Fruit fly (Drosophila melanogaster) whole organism, prepupa: ENCODE data around the gene CG18473.
A peak's percentile ranks its signal among the peaks of the same experiment; 100 is the strongest.

ENCODE experiments used
- CG10631 ChIP-seq: fragments of 200-800 bp; sonication (Bioruptor generic); optimal IDR thresholded peaks from 2 replicates; lab custom pipeline; 2016; ENCODE audit warnings: missing biosample characterization, missing genetic modification characterization
- CG10669 ChIP-seq: fragments of 200-800 bp; sonication (Bioruptor generic); optimal IDR thresholded peaks from 3 replicates; lab custom pipeline; 2018; ENCODE audit warnings: missing biosample characterization, mild to moderate bottlenecking, missing genetic modification characterization, moderate library complexity
- CG11294 ChIP-seq: fragments of 200-800 bp; sonication (Bioruptor generic); IDR thresholded peaks from 2 replicates; pipeline ENCODE4 v1.3.6; 2022; ENCODE audit warnings: missing biosample characterization, missing genetic modification characterization
- CG11762 ChIP-seq: fragments of 200-800 bp; sonication (Bioruptor generic); optimal IDR thresholded peaks from 3 replicates; lab custom pipeline; 2016; ENCODE audit warnings: missing biosample characterization, missing genetic modification characterization; ENCODE audit not compliant: insufficient read depth
- CG15336 ChIP-seq: fragments of 200-800 bp; sonication (Bioruptor generic); IDR thresholded peaks from 2 replicates; pipeline ENCODE4 v1.3.6; 2022; ENCODE audit warnings: missing biosample characterization, missing genetic modification characterization
- CG1621 ChIP-seq: fragments of 200-800 bp; sonication (Bioruptor generic); optimal IDR thresholded peaks from 3 replicates; lab custom pipeline; 2018; ENCODE audit warnings: missing biosample characterization, mild to moderate bottlenecking, missing genetic modification characterization
- CG3032 ChIP-seq: fragments of 200-800 bp; optimal IDR thresholded peaks from 2 replicates; lab custom pipeline; 2019; ENCODE audit warnings: missing biosample characterization, mild to moderate bottlenecking, missing genetic modification characterization, moderate library complexity
- CG31627 ChIP-seq: fragments of 200-800 bp; sonication (Bioruptor generic); optimal IDR thresholded peaks from 3 replicates; lab custom pipeline; 2016; ENCODE audit warnings: missing biosample characterization, missing genetic modification characterization
- CG32006 ChIP-seq: fragments of 200-800 bp; sonication (Bioruptor generic); optimal IDR thresholded peaks from 3 replicates; lab custom pipeline; 2017; ENCODE audit warnings: missing biosample characterization, mild to moderate bottlenecking, missing genetic modification characterization
- CG34406 ChIP-seq: fragments of 200-800 bp; sonication (Bioruptor generic); optimal IDR thresholded peaks from 3 replicates; lab custom pipeline; 2016; ENCODE audit warnings: missing biosample characterization, missing genetic modification characterization
- CG4318 ChIP-seq: fragments of 200-800 bp; sonication (Bioruptor generic); optimal IDR thresholded peaks from 3 replicates; lab custom pipeline; 2017; ENCODE audit warnings: missing biosample characterization, mild to moderate bottlenecking, missing genetic modification characterization
- CG6163 ChIP-seq: fragments of 200-800 bp; sonication (Bioruptor generic); IDR thresholded peaks from 3 replicates; pipeline ENCODE4 v1.3.6; 2022; ENCODE audit warnings: missing biosample characterization, missing genetic modification characterization
- CG6792 ChIP-seq: fragments of 200-800 bp; sonication (Bioruptor generic); optimal IDR thresholded peaks from 3 replicates; lab custom pipeline; 2016; ENCODE audit warnings: missing biosample characterization, missing genetic modification characterization
- CG8119 ChIP-seq: fragments of 200-800 bp; sonication (Bioruptor generic); IDR thresholded peaks from 3 replicates; pipeline ENCODE4 v1.3.6; 2022; ENCODE audit warnings: missing biosample characterization, missing genetic modification characterization
- CG8632 ChIP-seq: fragments of 200-800 bp; sonication (Bioruptor generic); optimal IDR thresholded peaks from 3 replicates; lab custom pipeline; 2016; ENCODE audit warnings: missing biosample characterization, missing genetic modification characterization
- CG9139 ChIP-seq: fragments of 200-800 bp; sonication (Bioruptor generic); optimal IDR thresholded peaks from 3 replicates; lab custom pipeline; 2017; ENCODE audit warnings: missing biosample characterization, mild to moderate bottlenecking, missing genetic modification characterization
- Eip78C ChIP-seq: fragments of 200-800 bp; sonication (Bioruptor generic); peaks from one replicate; lab custom pipeline; 2016; ENCODE audit warnings: missing biosample characterization, missing genetic modification characterization
- Eip93F ChIP-seq: fragments of 200-800 bp; sonication (Bioruptor generic); optimal IDR thresholded peaks from 2 replicates; lab custom pipeline; 2016; ENCODE audit warnings: missing biosample characterization, mild to moderate bottlenecking, missing genetic modification characterization
- Ets96B ChIP-seq: fragments of 200-800 bp; optimal IDR thresholded peaks from 2 replicates; lab custom pipeline; 2019; ENCODE audit warnings: missing biosample characterization, mild to moderate bottlenecking, missing genetic modification characterization, moderate library complexity
- Gug ChIP-seq: fragments of 200-800 bp; sonication (Bioruptor generic); IDR thresholded peaks from 2 replicates; pipeline ENCODE4 v1.3.6; 2022; ENCODE audit warnings: missing biosample characterization, missing genetic modification characterization
- Hr38 ChIP-seq: sonication (Bioruptor generic); optimal IDR thresholded peaks from 2 replicates; lab custom pipeline; 2016; ENCODE audit warnings: missing biosample characterization, missing genetic modification characterization
- Hr39 ChIP-seq: fragments of 200-800 bp; sonication (Bioruptor generic); optimal IDR thresholded peaks from 2 replicates; lab custom pipeline; 2016; ENCODE audit warnings: missing biosample characterization, missing genetic modification characterization
- Hr4 ChIP-seq: fragments of 200-800 bp; sonication (Bioruptor generic); optimal IDR thresholded peaks from 3 replicates; lab custom pipeline; 2016; ENCODE audit warnings: missing biosample characterization, missing genetic modification characterization
- Lpt ChIP-seq: fragments of 200-800 bp; sonication (Bioruptor generic); optimal IDR thresholded peaks from 3 replicates; lab custom pipeline; 2016; ENCODE audit warnings: missing biosample characterization, missing genetic modification characterization
- OdsH ChIP-seq: fragments of 200-800 bp; sonication (Bioruptor generic); optimal IDR thresholded peaks from 3 replicates; lab custom pipeline; 2016; ENCODE audit warnings: missing biosample characterization, missing genetic modification characterization
- Smox ChIP-seq: fragments of 200-800 bp; sonication (Bioruptor generic); optimal IDR thresholded peaks from 3 replicates; lab custom pipeline; 2016; ENCODE audit warnings: missing biosample characterization, missing genetic modification characterization
- Sox102F ChIP-seq: fragments of 200-800 bp; sonication (Bioruptor generic); optimal IDR thresholded peaks from 2 replicates; lab custom pipeline; 2016; ENCODE audit warnings: missing biosample characterization, mild to moderate bottlenecking, missing genetic modification characterization
- Sox14 ChIP-seq: fragments of 200-800 bp; sonication (Bioruptor generic); optimal IDR thresholded peaks from 3 replicates; lab custom pipeline; 2016; ENCODE audit warnings: missing biosample characterization, missing genetic modification characterization
- Sox15 ChIP-seq: fragments of 200-800 bp; sonication (Bioruptor generic); optimal IDR thresholded peaks from 3 replicates; lab custom pipeline; 2016; ENCODE audit warnings: missing biosample characterization, missing genetic modification characterization
- acj6 ChIP-seq: fragments of 200-800 bp; sonication (Bioruptor generic); optimal IDR thresholded peaks from 3 replicates; lab custom pipeline; 2016; ENCODE audit warnings: missing biosample characterization, missing genetic modification characterization
- cyc ChIP-seq: fragments of 200-800 bp; sonication (Bioruptor generic); optimal IDR thresholded peaks from 3 replicates; lab custom pipeline; 2016; ENCODE audit warnings: missing biosample characterization, missing genetic modification characterization
- dsx ChIP-seq: fragments of 200-800 bp; optimal IDR thresholded peaks from 3 replicates; lab custom pipeline; 2019; ENCODE audit warnings: missing biosample characterization, mild to moderate bottlenecking, missing genetic modification characterization, moderate library complexity; ENCODE audit not compliant: poor library complexity, severe bottlenecking
- esn ChIP-seq: fragments of 200-800 bp; sonication (Bioruptor generic); optimal IDR thresholded peaks from 2 replicates; lab custom pipeline; 2016; ENCODE audit warnings: missing biosample characterization, mild to moderate bottlenecking, missing genetic modification characterization, moderate library complexity
- fd85E ChIP-seq: fragments of 200-800 bp; sonication (Bioruptor generic); optimal IDR thresholded peaks from 3 replicates; lab custom pipeline; 2016; ENCODE audit warnings: missing biosample characterization, missing genetic modification characterization
- fkh ChIP-seq: fragments of 200-800 bp; sonication (Bioruptor generic); optimal IDR thresholded peaks from 3 replicates; lab custom pipeline; 2017; ENCODE audit warnings: missing biosample characterization, mild to moderate bottlenecking, missing genetic modification characterization, moderate library complexity
- net ChIP-seq: fragments of 200-800 bp; sonication (Bioruptor generic); optimal IDR thresholded peaks from 3 replicates; lab custom pipeline; 2016; ENCODE audit warnings: missing biosample characterization, missing genetic modification characterization
- pdm3 ChIP-seq: fragments of 200-800 bp; sonication (Bioruptor generic); optimal IDR thresholded peaks from 3 replicates; lab custom pipeline; 2016; ENCODE audit warnings: missing biosample characterization, missing genetic modification characterization
- spab ChIP-seq: fragments of 200-800 bp; sonication (Bioruptor generic); optimal IDR thresholded peaks from 2 replicates; lab custom pipeline; 2017; ENCODE audit warnings: missing biosample characterization, mild to moderate bottlenecking, missing genetic modification characterization, missing genetic modification reagents
- svp ChIP-seq: fragments of 200-800 bp; sonication (Bioruptor generic); peaks from one replicate; lab custom pipeline; 2016; ENCODE audit warnings: missing biosample characterization, missing genetic modification characterization
- topi ChIP-seq: fragments of 200-800 bp; sonication (Bioruptor generic); optimal IDR thresholded peaks from 3 replicates; lab custom pipeline; 2016; ENCODE audit warnings: missing biosample characterization, missing genetic modification characterization

CG18473 gene

dm6 chr3R:9363066-9363719 is at the start of gene CG18473:
CG18473 (plus strand) TSS chr3R:9363305.
- TF ChIP-seq CG8632 (GFP tag; lab: Kevin White, UChicago), result no peak
- peak; percentile 65 for TF ChIP-seq Eip78C
- TF ChIP-seq esn (GFP tag; lab: Kevin White, UChicago), result no peak
- peak; percentile 93 for TF ChIP-seq svp
- TF ChIP-seq fkh, result peak; percentile 10
- TF ChIP-seq, all 60 proteins: peak for 3

- TF ChIP-seq CG32006 (GFP tag; lab: Kevin White, UChicago) (no peak), CG8119 (GFP tag; lab: Robert Waterston, UW) (no peak), OdsH (GFP tag; lab: Kevin White, UChicago) (no peak), dsx (no peak), Sox14 (GFP tag; lab: Kevin White, UChicago) (no peak), CG10669 (GFP tag; lab: Kevin White, UChicago) (no peak), spab (GFP tag; lab: Kevin White, UChicago) (no peak), Gug (GFP tag; lab: Robert Waterston, UW) (no peak), fkh (no peak), acj6 (GFP tag; lab: Kevin White, UChicago) (no peak), CG1621 (no peak)
- TF ChIP-seq, all 60 proteins: peak for 0
Observed at dm6 chr3R:9321470-9321869, 41.6 kb upstream of the CG18473 start, which contains the start of gene HP1e. HP1e (plus strand) TSS chr3R:9321770.

dm6 chr3R:9328411-9328810 is 34.7 kb upstream of the CG18473 start, which contains the start of gene CG8861:
CG8861 (minus strand) TSS chr3R:9328511.
- no peak for TF ChIP-seq CG3032 (tag; lab: Kevin White, UChicago)
- no peak for TF ChIP-seq Sox15
- TF ChIP-seq CG10631 (GFP tag; lab: Kevin White, UChicago), result no peak
- TF ChIP-seq fkh, result no peak
- no peak for TF ChIP-seq Hr39 (GFP tag; lab: Kevin White, UChicago)
- TF ChIP-seq Smox, result no peak
- no peak for TF ChIP-seq CG32006 (GFP tag; lab: Kevin White, UChicago)
- TF ChIP-seq Ets96B, result no peak
- TF ChIP-seq svp, result no peak
- TF ChIP-seq CG11294 (GFP tag; lab: Robert Waterston, UW), result no peak
- TF ChIP-seq CG8632 (GFP tag; lab: Kevin White, UChicago), result no peak
- TF ChIP-seq net (GFP tag; lab: Kevin White, UChicago), result no peak
- TF ChIP-seq Gug (GFP tag; lab: Robert Waterston, UW), result no peak
- TF ChIP-seq Eip93F (GFP tag; lab: Kevin White, UChicago), result no peak
- no peak for TF ChIP-seq CG6792 (GFP tag; lab: Kevin White, UChicago)
- TF ChIP-seq Eip78C, result no peak
- TF ChIP-seq CG31627 (GFP tag; lab: Kevin White, UChicago), result no peak
- no peak for TF ChIP-seq CG10669 (GFP tag; lab: Kevin White, UChicago)
- no peak for TF ChIP-seq CG6163 (GFP tag; lab: Robert Waterston, UW)

dm6 chr3R:9328812-9329211 is 34.3 kb upstream of the CG18473 start:
- TF ChIP-seq Sox102F, result no peak
- no peak for TF ChIP-seq CG34406 (GFP tag; lab: Kevin White, UChicago)
- TF ChIP-seq CG4318 (GFP tag; lab: Kevin White, UChicago), result no peak

- no peak for TF ChIP-seq CG11762
- no peak for TF ChIP-seq pdm3 (GFP tag; lab: Kevin White, UChicago)
- no peak for TF ChIP-seq topi (GFP tag; lab: Kevin White, UChicago)
- no peak for TF ChIP-seq Lpt
- no peak for TF ChIP-seq svp
- no peak for TF ChIP-seq CG9139
- TF ChIP-seq cyc (GFP tag; lab: Kevin White, UChicago), result no peak
- no peak for TF ChIP-seq fd85E (GFP tag; lab: Kevin White, UChicago)
- TF ChIP-seq Hr4 (GFP tag; lab: Kevin White, UChicago), result no peak
- TF ChIP-seq dsx, result no peak
- TF ChIP-seq CG3032 (tag; lab: Kevin White, UChicago), result no peak
- no peak for TF ChIP-seq CG32006 (GFP tag; lab: Kevin White, UChicago)
- no peak for TF ChIP-seq CG6163 (GFP tag; lab: Robert Waterston, UW)
- TF ChIP-seq CG34406 (GFP tag; lab: Kevin White, UChicago), result no peak
- TF ChIP-seq Hr38 (GFP tag; lab: Kevin White, UChicago), result no peak
- TF ChIP-seq Ets96B, result no peak
- TF ChIP-seq CG15336 (GFP tag; lab: Robert Waterston, UW), result no peak
- no peak for TF ChIP-seq fkh
Observed at dm6 chr3R:9330231-9330630, 32.9 kb upstream of the CG18473 start, which contains the start of gene CG12951. CG12951 (minus strand) TSS chr3R:9330331.
